Worm (Caenorhabditis elegans) whole organism, late embryonic: ENCODE data around the gene agt-2.
A peak's percentile ranks its signal among the peaks of the same experiment; 100 is the strongest.

Experiments used
- C08G9.2 ChIP-seq: sonication (generic microtip); optimal IDR thresholded peaks from 2 replicates; lab custom pipeline; 2016; ENCODE audit warnings: mild to moderate bottlenecking, missing genetic modification characterization, moderate library complexity, missing compliant biosample characterization
- C38D4.7 ChIP-seq: fragments of 200-800 bp; sonication (Bioruptor generic); optimal IDR thresholded peaks from 2 replicates; lab custom pipeline; 2018; ENCODE audit warnings: mild to moderate bottlenecking, missing genetic modification characterization, moderate library complexity, missing compliant biosample characterization
- F13H6.1 ChIP-seq: sonication (generic microtip); optimal IDR thresholded peaks from 2 replicates; lab custom pipeline; 2016; ENCODE audit warnings: missing genetic modification characterization, missing compliant biosample characterization
- K02D7.2 ChIP-seq: sonication (generic microtip); optimal IDR thresholded peaks from 2 replicates; lab custom pipeline; 2017; ENCODE audit warnings: mild to moderate bottlenecking, missing genetic modification characterization, missing compliant biosample characterization
- T23F11.4 ChIP-seq: fragments of 200-800 bp; sonication (Bioruptor generic); optimal IDR thresholded peaks from 2 replicates; lab custom pipeline; 2018; ENCODE audit warnings: mild to moderate bottlenecking, missing genetic modification characterization, missing compliant biosample characterization
- ceh-14 ChIP-seq: sonication (generic microtip); optimal IDR thresholded peaks from 2 replicates; lab custom pipeline; 2016; ENCODE audit warnings: missing genotype, missing genetic modification characterization, missing compliant biosample characterization
- ceh-2 ChIP-seq: sonication (generic microtip); optimal IDR thresholded peaks from 2 replicates; lab custom pipeline; 2016; ENCODE audit warnings: missing genotype, missing genetic modification characterization, missing compliant biosample characterization
- ceh-24 ChIP-seq: sonication (generic microtip); optimal IDR thresholded peaks from 2 replicates; lab custom pipeline; 2016; ENCODE audit warnings: mild to moderate bottlenecking, missing genetic modification characterization, missing compliant biosample characterization
- ceh-30 ChIP-seq: fragments of 150-350 bp; optimal IDR thresholded peaks from 2 replicates; lab custom pipeline; 2014; ENCODE audit warnings: missing biosample characterization, missing genetic modification characterization
- ceh-31 ChIP-seq: sonication (generic microtip); optimal IDR thresholded peaks from 2 replicates; lab custom pipeline; 2016; ENCODE audit warnings: missing genetic modification characterization, missing compliant biosample characterization
- ceh-34 ChIP-seq: sonication (generic microtip); optimal IDR thresholded peaks from 2 replicates; lab custom pipeline; 2016; ENCODE audit warnings: mild to moderate bottlenecking, missing genetic modification characterization, missing compliant biosample characterization
- ceh-45 ChIP-seq: fragments of 200-800 bp; sonication (Bioruptor generic); IDR thresholded peaks from 2 replicates; pipeline ENCODE4 v1.3.6; 2022; ENCODE audit warnings: missing genetic modification reagents, missing genetic modification characterization, missing compliant biosample characterization
- ceh-48 ChIP-seq: sonication (generic microtip); optimal IDR thresholded peaks from 2 replicates; lab custom pipeline; 2016; ENCODE audit warnings: missing genetic modification characterization, inconsistent platforms, missing compliant biosample characterization
- ceh-6 ChIP-seq: fragments of 200-800 bp; sonication (Bioruptor generic); optimal IDR thresholded peaks from 2 replicates; lab custom pipeline; 2018; ENCODE audit warnings: mild to moderate bottlenecking, missing genetic modification characterization, missing compliant biosample characterization
- ceh-9 ChIP-seq: sonication (generic microtip); optimal IDR thresholded peaks from 2 replicates; lab custom pipeline; 2016; ENCODE audit warnings: mild to moderate bottlenecking, missing genetic modification characterization, inconsistent platforms, missing compliant biosample characterization
- che-1 ChIP-seq: sonication (generic microtip); optimal IDR thresholded peaks from 2 replicates; lab custom pipeline; 2016; ENCODE audit warnings: mild to moderate bottlenecking, missing genetic modification characterization, missing compliant biosample characterization
- dmd-4 ChIP-seq: sonication (generic microtip); optimal IDR thresholded peaks from 2 replicates; lab custom pipeline; 2016; ENCODE audit warnings: borderline replicate concordance, missing genetic modification characterization, missing compliant biosample characterization
- elt-4 ChIP-seq: sonication (generic microtip); optimal IDR thresholded peaks from 2 replicates; lab custom pipeline; 2016; ENCODE audit warnings: missing genetic modification characterization, missing compliant biosample characterization
- ets-4 ChIP-seq: sonication (generic microtip); optimal IDR thresholded peaks from 2 replicates; lab custom pipeline; 2016; ENCODE audit warnings: missing genetic modification characterization, missing compliant biosample characterization
- fax-1 ChIP-seq: sonication (generic microtip); optimal IDR thresholded peaks from 2 replicates; lab custom pipeline; 2016; ENCODE audit warnings: missing genotype, missing genetic modification characterization, missing compliant biosample characterization
- fkh-10 ChIP-seq: fragments of 150-350 bp; optimal IDR thresholded peaks from 2 replicates; lab custom pipeline; 2014; ENCODE audit warnings: missing biosample characterization, missing genetic modification reagents, missing genetic modification characterization
- fkh-6 ChIP-seq: sonication (generic microtip); optimal IDR thresholded peaks from 2 replicates; lab custom pipeline; 2016; ENCODE audit warnings: missing genetic modification characterization, missing compliant biosample characterization
- gmeb-2 ChIP-seq: sonication (generic microtip); optimal IDR thresholded peaks from 2 replicates; lab custom pipeline; 2016; ENCODE audit warnings: missing genetic modification characterization, inconsistent platforms, missing compliant biosample characterization
- hlh-13 ChIP-seq: fragments of 200-800 bp; sonication (Bioruptor generic); optimal IDR thresholded peaks from 2 replicates; lab custom pipeline; 2018; ENCODE audit warnings: mild to moderate bottlenecking, missing genetic modification characterization, missing compliant biosample characterization
- lin-11 ChIP-seq: fragments of 200-800 bp; sonication (Bioruptor generic); optimal IDR thresholded peaks from 2 replicates; lab custom pipeline; 2018; ENCODE audit warnings: mild to moderate bottlenecking, missing genetic modification characterization, missing compliant biosample characterization
- madf-2 ChIP-seq: sonication (generic microtip); optimal IDR thresholded peaks from 2 replicates; lab custom pipeline; 2017; ENCODE audit warnings: missing genetic modification characterization, missing compliant biosample characterization
- mec-3 ChIP-seq: sonication (generic microtip); optimal IDR thresholded peaks from 2 replicates; lab custom pipeline; 2016; ENCODE audit warnings: borderline replicate concordance, missing genetic modification characterization, missing compliant biosample characterization
- npax-4 ChIP-seq: sonication (generic microtip); optimal IDR thresholded peaks from 2 replicates; lab custom pipeline; 2016; ENCODE audit warnings: missing genetic modification characterization, missing compliant biosample characterization
- pat-9 ChIP-seq: fragments of 200-800 bp; sonication (Bioruptor generic); optimal IDR thresholded peaks from 2 replicates; lab custom pipeline; 2018; ENCODE audit warnings: mild to moderate bottlenecking, missing genetic modification characterization, moderate library complexity, missing compliant biosample characterization
- pax-1 ChIP-seq: fragments of 150-350 bp; optimal IDR thresholded peaks from 2 replicates; lab custom pipeline; 2014; ENCODE audit warnings: missing biosample characterization, missing genetic modification characterization
- pha-2 ChIP-seq: sonication (generic microtip); optimal IDR thresholded peaks from 2 replicates; lab custom pipeline; 2017; ENCODE audit warnings: mild to moderate bottlenecking, missing genetic modification characterization, missing compliant biosample characterization
- pqm-1 ChIP-seq: sonication (generic microtip); optimal IDR thresholded peaks from 2 replicates; lab custom pipeline; 2016; ENCODE audit warnings: missing genetic modification characterization, missing compliant biosample characterization
- pros-1 ChIP-seq: fragments of 150-350 bp; optimal IDR thresholded peaks from 2 replicates; lab custom pipeline; 2014; ENCODE audit warnings: missing biosample characterization, missing genetic modification reagents, missing genetic modification characterization
- ref-2 ChIP-seq: sonication (generic microtip); optimal IDR thresholded peaks from 2 replicates; lab custom pipeline; 2016; ENCODE audit warnings: missing genetic modification characterization, missing compliant biosample characterization
- rnt-1 ChIP-seq: sonication (generic microtip); optimal IDR thresholded peaks from 2 replicates; lab custom pipeline; 2016; ENCODE audit warnings: missing genetic modification characterization, missing compliant biosample characterization
- sdc-2 ChIP-seq: sonication (generic microtip); optimal IDR thresholded peaks from 2 replicates; lab custom pipeline; 2016; ENCODE audit warnings: missing genotype, missing genetic modification characterization, missing compliant biosample characterization
- sox-4 ChIP-seq: sonication (generic microtip); optimal IDR thresholded peaks from 2 replicates; lab custom pipeline; 2017; ENCODE audit warnings: mild to moderate bottlenecking, missing genetic modification characterization, inconsistent platforms, missing compliant biosample characterization
- syd-9 ChIP-seq: sonication (generic microtip); optimal IDR thresholded peaks from 2 replicates; lab custom pipeline; 2016; ENCODE audit warnings: mild to moderate bottlenecking, missing genetic modification characterization, moderate library complexity, missing compliant biosample characterization
- tbx-7 ChIP-seq: sonication (generic microtip); optimal IDR thresholded peaks from 2 replicates; lab custom pipeline; 2016; ENCODE audit warnings: missing genotype, missing genetic modification characterization, missing compliant biosample characterization
- unc-42 ChIP-seq: sonication (generic microtip); optimal IDR thresholded peaks from 2 replicates; lab custom pipeline; 2016; ENCODE audit warnings: missing genotype, missing genetic modification characterization, missing compliant biosample characterization
- unc-55 ChIP-seq: sonication (generic microtip); optimal IDR thresholded peaks from 2 replicates; lab custom pipeline; 2017; ENCODE audit warnings: missing biosample characterization, missing genetic modification reagents, missing genetic modification characterization
- unc-86 ChIP-seq: sonication (generic microtip); optimal IDR thresholded peaks from 2 replicates; lab custom pipeline; 2016; ENCODE audit warnings: missing genetic modification characterization, missing compliant biosample characterization
- zip-5 ChIP-seq: sonication (generic microtip); optimal IDR thresholded peaks from 2 replicates; lab custom pipeline; 2016; ENCODE audit warnings: missing genetic modification characterization, missing compliant biosample characterization
- ztf-16 ChIP-seq: sonication (generic microtip); optimal IDR thresholded peaks from 2 replicates; lab custom pipeline; 2017; ENCODE audit warnings: missing genetic modification characterization, missing compliant biosample characterization

agt-2 gene

DNA sequence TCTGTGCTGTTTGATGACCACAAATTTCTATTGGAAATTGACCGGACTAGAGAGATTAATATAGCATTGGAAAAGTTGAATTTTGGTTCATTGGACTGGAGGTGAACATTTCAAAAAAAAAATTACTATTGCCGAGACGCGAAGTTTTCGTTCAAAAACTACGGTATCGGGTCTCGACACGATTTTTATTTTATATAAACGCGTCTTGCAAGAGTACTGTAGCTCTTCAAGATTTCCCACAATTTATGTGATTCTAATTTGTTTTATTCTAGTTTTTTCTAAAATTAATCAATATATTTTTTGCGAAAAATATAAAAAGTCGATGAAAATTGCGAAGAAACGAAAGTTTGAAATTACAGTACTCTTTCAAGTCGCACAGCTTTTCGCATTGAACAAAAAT is 3.0 kb downstream of the agt-2 start, which contains the start of gene F09E5.12:
Gene F09E5.12, minus strand, starts transcription at position 101 of the 400 bp plus-strand sequence.
- TF ChIP-seq ceh-9 (tag; lab: Kevin White, UChicago): no peak
- no peak for TF ChIP-seq che-1 (tag; lab: Kevin White, UChicago)

DNA sequence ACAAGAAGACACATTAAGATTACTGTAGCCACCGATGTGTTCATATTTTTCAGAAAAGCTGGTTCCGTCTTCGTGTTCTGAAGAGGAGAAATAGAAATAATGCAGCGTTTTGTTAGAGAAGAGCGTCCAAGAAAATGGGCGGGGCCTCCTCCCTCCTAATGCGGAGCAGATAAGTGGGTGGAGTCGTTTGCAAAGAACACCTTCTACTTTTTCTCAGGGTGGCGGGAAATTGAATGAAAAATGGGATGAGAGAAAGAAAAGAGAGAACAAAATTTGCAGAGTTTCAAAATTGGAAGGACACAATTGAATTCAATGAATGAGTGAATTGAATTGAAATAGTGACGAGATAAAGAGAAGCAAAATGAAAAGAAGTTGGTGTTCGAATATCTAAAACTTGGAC is 8.0 kb downstream of the agt-2 start, which contains the start of gene F09E5.16:
Gene F09E5.16, minus strand, starts transcription at position 101 of the 400 bp plus-strand sequence.
- TF ChIP-seq ceh-34 (no peak), pros-1 (no peak), ceh-14 (tag; lab: Kevin White, UChicago) (no peak), ceh-48 (no peak), npax-4 (tag; lab: Kevin White, UChicago) (no peak), madf-2 (tag; lab: Kevin White, UChicago) (no peak), sox-4 (tag; lab: Kevin White, UChicago) (no peak), ceh-6 (GFP tag; lab: Kevin White, UChicago) (no peak), ceh-31 (no peak), ceh-24 (tag; lab: Kevin White, UChicago) (no peak), elt-4 (tag; lab: Kevin White, UChicago) (no peak), ceh-30 (no peak), ceh-45 (no peak), unc-42 (tag; lab: Kevin White, UChicago) (no peak), T23F11.4 (GFP tag; lab: Kevin White, UChicago) (no peak)

- TF ChIP-seq F13H6.1 (tag; lab: Kevin White, UChicago): no peak
- TF ChIP-seq unc-42 (tag; lab: Kevin White, UChicago): no peak
- TF ChIP-seq fkh-6: no peak
- no peak for TF ChIP-seq mec-3
- no peak for TF ChIP-seq pha-2
- no peak for TF ChIP-seq C08G9.2 (tag; lab: Kevin White, UChicago)
- TF ChIP-seq unc-55 (GFP tag; lab: Kevin White, UChicago): no peak
- no peak for TF ChIP-seq sdc-2 (tag; lab: Kevin White, UChicago)
- no peak for TF ChIP-seq pqm-1 (tag; lab: Kevin White, UChicago)
- no peak for TF ChIP-seq che-1 (tag; lab: Kevin White, UChicago)
Measured at ce11 chrII:5364516-5364915, 9.1 kb downstream of the agt-2 start.

DNA sequence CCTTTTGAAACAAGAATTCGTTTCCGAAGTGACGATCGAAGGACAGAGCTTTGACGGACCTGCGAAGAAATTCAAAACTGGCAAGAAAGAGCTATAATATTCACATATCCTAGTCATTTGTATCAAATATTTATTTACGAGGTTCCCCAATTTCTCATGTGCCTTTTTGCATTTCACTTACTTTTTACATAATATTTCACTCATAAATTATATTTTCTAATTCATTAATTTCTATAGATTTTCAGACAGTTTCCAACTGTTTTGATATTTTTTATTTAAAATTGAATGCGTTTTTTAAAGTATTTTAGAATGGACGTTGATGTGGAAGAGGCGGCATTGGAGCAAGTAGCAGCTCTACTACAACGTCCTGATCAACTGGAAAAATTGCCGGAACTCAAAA is 14.4 kb downstream of the agt-2 start, which contains the start of gene sec-6:
Gene sec-6, plus strand, starts transcription at position 301 of the 400 bp plus-strand sequence.
- TF ChIP-seq npax-4 (tag; lab: Kevin White, UChicago): no peak
- no peak for TF ChIP-seq pax-1 (tag; lab: Kevin White, UChicago)

DNA sequence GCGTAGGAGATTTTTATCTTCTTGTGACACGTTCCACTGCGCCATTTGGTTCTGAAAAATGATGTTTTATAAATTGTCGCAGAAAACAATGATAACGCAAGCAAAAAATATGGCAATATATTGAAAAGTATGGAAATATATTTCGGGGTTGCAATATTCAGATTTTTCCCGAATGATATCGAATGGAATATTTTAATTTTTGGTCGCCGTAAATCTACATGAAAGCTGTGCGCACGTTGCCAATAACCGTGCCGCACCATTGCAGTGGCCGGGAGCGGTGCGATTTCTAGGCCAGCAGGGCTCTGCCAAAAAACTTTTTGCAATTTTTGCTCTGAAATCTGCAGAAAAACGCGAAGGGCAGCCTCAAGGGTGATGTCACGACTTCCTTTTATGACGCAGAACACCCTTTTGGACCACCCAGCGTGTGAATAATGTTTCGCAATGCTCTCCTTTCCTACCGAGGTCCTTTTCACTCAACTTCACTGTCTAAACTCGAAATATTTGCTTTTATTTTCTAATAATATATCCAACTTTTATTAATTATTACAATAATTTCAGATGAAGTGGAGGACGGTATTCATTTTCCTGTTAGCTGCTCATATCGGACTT is 15.4 kb downstream of the agt-2 start, which contains the start of the genes F09E5.11 and bmy-1:
Gene F09E5.11, minus strand, starts transcription at position 51 of the 609 bp plus-strand sequence.
Gene bmy-1, plus strand, starts transcription at position 559 of the 609 bp plus-strand sequence.
- peak; percentile 95 for TF ChIP-seq C08G9.2 (tag; lab: Kevin White, UChicago)
- no peak for TF ChIP-seq ceh-6 (GFP tag; lab: Kevin White, UChicago)
- TF ChIP-seq K02D7.2 (tag; lab: Kevin White, UChicago): no peak
- peak; percentile 36 for TF ChIP-seq ztf-16 (tag; lab: Kevin White, UChicago)
- peak; percentile 86 for TF ChIP-seq ref-2
- TF ChIP-seq ets-4: peak; percentile 94
- peak; percentile 70 for TF ChIP-seq rnt-1
- TF ChIP-seq sdc-2 (tag; lab: Kevin White, UChicago): peak; percentile 40
- peak; percentile 52 for TF ChIP-seq ceh-14 (tag; lab: Kevin White, UChicago)
- no peak for TF ChIP-seq pat-9
- peak; percentile 62 for TF ChIP-seq ceh-34
- TF ChIP-seq dmd-4 (tag; lab: Kevin White, UChicago): peak; percentile 49
- peak; percentile 66 for TF ChIP-seq unc-86
- no peak for TF ChIP-seq T23F11.4 (GFP tag; lab: Kevin White, UChicago)
- TF ChIP-seq lin-11: no peak
- TF ChIP-seq che-1 (tag; lab: Kevin White, UChicago): no peak
- peak; percentile 34 for TF ChIP-seq gmeb-2 (tag; lab: Kevin White, UChicago)
- no peak for TF ChIP-seq fkh-10
- peak; percentile 95 for TF ChIP-seq ceh-2 (tag; lab: Kevin White, UChicago)
- peak; percentile 61 for TF ChIP-seq hlh-13 (GFP tag; lab: Kevin White, UChicago)
- TF ChIP-seq tbx-7: peak; percentile 87
- peak; percentile 20 for TF ChIP-seq syd-9 (tag; lab: Kevin White, UChicago)
- no peak for TF ChIP-seq C38D4.7 (GFP tag; lab: Kevin White, UChicago)
- peak; percentile 77 for TF ChIP-seq zip-5 (tag; lab: Kevin White, UChicago)
- TF ChIP-seq fax-1 (tag; lab: Kevin White, UChicago): peak; percentile 61
